Fruit fly (Drosophila melanogaster): Measurements from ENCODE around the gene Mcm2.

Gene Mcm2

DNA sequence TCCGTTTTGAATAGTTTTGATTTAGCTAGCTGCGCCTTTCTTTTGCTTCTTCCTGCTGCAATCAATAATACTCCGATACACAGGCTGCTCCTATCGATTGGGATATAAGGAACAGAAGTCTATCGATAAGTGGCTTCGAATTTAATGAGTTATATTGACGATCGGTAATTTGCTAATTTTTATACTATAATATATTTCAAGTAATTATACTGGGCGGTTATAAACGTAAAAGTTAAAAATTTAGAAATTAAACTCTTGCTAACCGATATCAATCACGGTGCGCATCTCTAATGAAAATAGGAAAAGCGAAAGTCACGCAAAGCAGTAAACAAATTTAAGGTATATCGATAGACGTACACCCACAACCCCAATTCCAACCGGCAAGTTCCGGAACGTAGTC, 21.1 kb upstream of the Mcm2 start, which contains the start of the genes CG9636, CG18749 and CG33722:
CG9636 (minus strand) TSS at position 73 of the 400 bp plus-strand sequence.
CG18749 (plus strand) TSS at position 336 of the 400 bp plus-strand sequence.
CG33722 (plus strand) TSS at position 336 of the 400 bp plus-strand sequence.
- peak; percentile 58; the same call in 1 of the 2 replicates for TF ChIP-seq CG32772 (GFP tag; IDR thresholded peaks at IDR 0.05)
- peak; percentile 97 for TF ChIP-seq CG14860 (GFP tag; IDR thresholded peaks at IDR 0.05; ENCODE audit: partially characterized antibody)
- TF ChIP-seq CG11456 (GFP tag; IDR thresholded peaks at IDR 0.05), result peak; percentile 40; the same call in 1 of the 3 replicates
- TF ChIP-seq pum (GFP tag; optimal IDR thresholded peaks at IDR 0.05), result no peak
- no peak for TF ChIP-seq pfk (GFP tag; optimal IDR thresholded peaks at IDR 0.05)
- peak; percentile 78 for TF ChIP-seq Xbp1 (GFP tag; optimal IDR thresholded peaks at IDR 0.05)
- TF ChIP-seq tx (GFP tag; optimal IDR thresholded peaks at IDR 0.05), result no peak
- peak; percentile 56 for TF ChIP-seq Side (GFP tag; optimal IDR thresholded peaks at IDR 0.05)
- TF ChIP-seq tap (tag; optimal IDR thresholded peaks at IDR 0.05), result peak; percentile 63
- peak; percentile 20 for TF ChIP-seq Bdp1 (GFP tag; optimal IDR thresholded peaks at IDR 0.05)
- TF ChIP-seq CG6854 (GFP tag; optimal IDR thresholded peaks at IDR 0.05), result no peak
- TF ChIP-seq CG1233 (GFP tag; optimal IDR thresholded peaks at IDR 0.05), result peak; percentile 44
- TF ChIP-seq dmrt11E (tag; optimal IDR thresholded peaks at IDR 0.05), result peak; percentile 70
- TF ChIP-seq CG7271 (tag; optimal IDR thresholded peaks at IDR 0.05), result peak; percentile 61
- TF ChIP-seq cato (GFP tag; optimal IDR thresholded peaks at IDR 0.05; ENCODE audit: borderline replicate concordance), result peak; percentile 32
- peak; percentile 86 for TF ChIP-seq Ada2b (GFP tag; IDR thresholded peaks at IDR 0.05)
- TF ChIP-seq btn (GFP tag; optimal IDR thresholded peaks at IDR 0.05), result no peak
- no peak for TF ChIP-seq CrebB (tag; optimal IDR thresholded peaks at IDR 0.05)
- no peak for TF ChIP-seq CG30431 (GFP tag; optimal IDR thresholded peaks at IDR 0.05)
- TF ChIP-seq CG1529 (GFP tag; optimal IDR thresholded peaks at IDR 0.05), result peak; percentile 35
- TF ChIP-seq CG9609 (GFP tag; optimal IDR thresholded peaks at IDR 0.05), result peak; percentile 12
- peak; percentile 65 for TF ChIP-seq CG1602 (GFP tag; optimal IDR thresholded peaks at IDR 0.05)
- TF ChIP-seq sr (GFP tag; IDR thresholded peaks at IDR 0.05), result no peak
- TF ChIP-seq ac (GFP tag; optimal IDR thresholded peaks at IDR 0.05), result no peak
- no peak for TF ChIP-seq gsb (GFP tag; IDR thresholded peaks at IDR 0.05)
- TF ChIP-seq gt (GFP tag; IDR thresholded peaks at IDR 0.05), result 0 out of 2 replicates have a peak, but pooled peaks have one; percentile 24
- peak; percentile 55 for TF ChIP-seq CG8281 (tag; optimal IDR thresholded peaks at IDR 0.05)
- TF ChIP-seq jumu (GFP tag; optimal IDR thresholded peaks at IDR 0.05), result no peak
- TF ChIP-seq prd (optimal IDR thresholded peaks at IDR 0.05), result no peak
- peak; percentile 74 for TF ChIP-seq prd (GFP tag; IDR thresholded peaks at IDR 0.05)
- TF ChIP-seq CG3995 (GFP tag; optimal IDR thresholded peaks at IDR 0.05), result peak; percentile 87
- TF ChIP-seq CG11504 (tag; optimal IDR thresholded peaks at IDR 0.05), result peak; percentile 75
- TF ChIP-seq repo (GFP tag; optimal IDR thresholded peaks at IDR 0.05), result no peak
- TF ChIP-seq CG6765 (GFP tag; optimal IDR thresholded peaks at IDR 0.05), result no peak
- no peak for TF ChIP-seq sim (GFP tag; IDR thresholded peaks at IDR 0.05)
- TF ChIP-seq sqz (GFP tag; optimal IDR thresholded peaks at IDR 0.05), result no peak
- peak; percentile 82 for TF ChIP-seq CG17829 (tag; optimal IDR thresholded peaks at IDR 0.05)
- peak; percentile 61 for TF ChIP-seq NfI (GFP tag; optimal IDR thresholded peaks at IDR 0.05)
- TF ChIP-seq vnd (GFP tag; IDR thresholded peaks at IDR 0.05; ENCODE audit: partially characterized antibody), result peak; percentile 95
- no peak for TF ChIP-seq fu2 (GFP tag; optimal IDR thresholded peaks at IDR 0.05)
- TF ChIP-seq Fer1 (GFP tag; optimal IDR thresholded peaks at IDR 0.05), result peak; percentile 74
- no peak for TF ChIP-seq D19B (GFP tag; optimal IDR thresholded peaks at IDR 0.05)
- TF ChIP-seq Antp (GFP tag; optimal IDR thresholded peaks at IDR 0.05), result peak; percentile 24
- no peak for TF ChIP-seq CG11398 (GFP tag; optimal IDR thresholded peaks at IDR 0.05)
- TF ChIP-seq CG32767 (GFP tag; IDR thresholded peaks at IDR 0.05), result no peak
- no peak for TF ChIP-seq dati (GFP tag; IDR thresholded peaks at IDR 0.05)
- peak; percentile 30 for TF ChIP-seq fd3F (GFP tag; optimal IDR thresholded peaks at IDR 0.05)
- TF ChIP-seq HLHmδ (GFP tag; optimal IDR thresholded peaks at IDR 0.05), result no peak
- peak; percentile 80 for TF ChIP-seq CG17361 (GFP tag; IDR thresholded peaks at IDR 0.05)
- peak; percentile 75; the same call in 2 of the 3 replicates for TF ChIP-seq Dbx (GFP tag; IDR thresholded peaks at IDR 0.05)
- peak; percentile 87 for TF ChIP-seq lilli (GFP tag; optimal IDR thresholded peaks at IDR 0.05)
- TF ChIP-seq CG30403 (GFP tag; optimal IDR thresholded peaks at IDR 0.05), result peak; percentile 86

All from whole organism, embryonic.